Worm (Caenorhabditis elegans): Measurements from ENCODE around the gene unc-61.

The unc-61 gene

ce11 chrV:14685435-14686058 is 48.5 kb downstream of the unc-61 start, which contains the start of gene C47E8.4:
Gene C47E8.4 (minus strand): TSS chrV:14685485.
- TF ChIP-seq egl-13 (tag; optimal IDR thresholded peaks at IDR 0.05) = peak; percentile 99
- peak; percentile 97 for TF ChIP-seq unc-98 (GFP tag; IDR thresholded peaks at IDR 0.05)
- peak; percentile 96 for TF ChIP-seq ceh-88 (GFP tag; IDR thresholded peaks at IDR 0.05)
- TF ChIP-seq pag-3 (tag; optimal IDR thresholded peaks at IDR 0.05; ENCODE audit: borderline replicate concordance, insufficient read depth) = no peak
- TF ChIP-seq lin-13 (GFP tag; optimal IDR thresholded peaks at IDR 0.05) = peak; percentile 98
- TF ChIP-seq fos-1 (tag; optimal IDR thresholded peaks at IDR 0.05) = peak; percentile 95
- peak; percentile 99 for TF ChIP-seq sox-4 (tag; optimal IDR thresholded peaks at IDR 0.05)
- TF ChIP-seq nhr-77 (tag; optimal IDR thresholded peaks at IDR 0.05) = peak; percentile 99
- peak; percentile 63 for TF ChIP-seq mef-2 (tag; optimal IDR thresholded peaks at IDR 0.05)
- peak; percentile 100 for TF ChIP-seq tbx-2 (tag; optimal IDR thresholded peaks at IDR 0.05)
- TF ChIP-seq isw-1 (GFP tag; IDR thresholded peaks at IDR 0.05) = peak; percentile 100
- no peak for TF ChIP-seq alr-1 (tag; optimal IDR thresholded peaks at IDR 0.05; ENCODE audit: borderline replicate concordance)
- peak; percentile 98 for TF ChIP-seq grh-1 (GFP tag; IDR thresholded peaks at IDR 0.05)
- peak; percentile 96 for TF ChIP-seq ceh-63 (GFP tag; optimal IDR thresholded peaks at IDR 0.05)
- TF ChIP-seq ama-1 (optimal IDR thresholded peaks at IDR 0.05) = peak; percentile 88
- peak; percentile 92 for TF ChIP-seq efl-3 (GFP tag; optimal IDR thresholded peaks at IDR 0.05)
- TF ChIP-seq ceh-8 (GFP tag; optimal IDR thresholded peaks at IDR 0.05) = peak; percentile 98
- TF ChIP-seq nhr-28 (tag; optimal IDR thresholded peaks at IDR 0.05) = peak; percentile 72
- TF ChIP-seq hlh-4 (tag; optimal IDR thresholded peaks at IDR 0.05) = peak; percentile 65
- TF ChIP-seq nhr-76 (tag; optimal IDR thresholded peaks at IDR 0.05) = peak; percentile 83
- peak; percentile 49 for TF ChIP-seq nhr-84 (tag; optimal IDR thresholded peaks at IDR 0.05)
- peak in 1 of 2 experiments; percentile 90 for TF ChIP-seq mdl-1 (tag; optimal IDR thresholded peaks at IDR 0.05)
- TF ChIP-seq snpc-4 (tag; optimal IDR thresholded peaks at IDR 0.05) = peak; percentile 89
- TF ChIP-seq C34B4.2 (tag; optimal IDR thresholded peaks at IDR 0.05) = peak; percentile 89
- TF ChIP-seq mep-1 (tag; optimal IDR thresholded peaks at IDR 0.05) = peak; percentile 98
- peak; percentile 95 for TF ChIP-seq nhr-11 (tag; optimal IDR thresholded peaks at IDR 0.05)
- peak in 4 of 6 experiments; percentile 12 to 99 (median 89) for TF ChIP-seq elt-3 (tag; optimal IDR thresholded peaks at IDR 0.05)
- peak; percentile 80 for TF ChIP-seq blmp-1 (tag; optimal IDR thresholded peaks at IDR 0.05)
- peak; percentile 95 for TF ChIP-seq skn-1 (tag; optimal IDR thresholded peaks at IDR 0.05)
- peak; percentile 95 for TF ChIP-seq efl-1 (optimal IDR thresholded peaks at IDR 0.05)
- TF ChIP-seq efl-1 (GFP tag; optimal IDR thresholded peaks at IDR 0.05 in 1 of 2) = peak; percentile 86 to 99
- TF ChIP-seq ceh-90 (tag; optimal IDR thresholded peaks at IDR 0.05) = peak; percentile 96
- no peak for TF ChIP-seq tlp-1 (tag; optimal IDR thresholded peaks at IDR 0.05)
- peak; percentile 85 to 89 for TF ChIP-seq egl-27 (tag; optimal IDR thresholded peaks at IDR 0.05)
- TF ChIP-seq swsn-7 (tag; optimal IDR thresholded peaks at IDR 0.05) = peak; percentile 99
- TF ChIP-seq hpl-2 (GFP tag; optimal IDR thresholded peaks at IDR 0.05) = peak; percentile 54
- TF ChIP-seq F16B12.6 (tag; optimal IDR thresholded peaks at IDR 0.05) = peak; percentile 26
- peak; percentile 99 for TF ChIP-seq irx-1 (tag; optimal IDR thresholded peaks at IDR 0.05)
- TF ChIP-seq unc-30 (tag; optimal IDR thresholded peaks at IDR 0.05) = peak; percentile 67
- peak; percentile 99 for TF ChIP-seq nhr-90 (tag; optimal IDR thresholded peaks at IDR 0.05; ENCODE audit: poor library complexity)
- peak; percentile 97 for TF ChIP-seq fkh-10 (GFP tag; optimal IDR thresholded peaks at IDR 0.05)
- no peak for TF ChIP-seq ets-5 (GFP tag; IDR thresholded peaks at IDR 0.05)
- no peak for TF ChIP-seq ces-1 (GFP tag; optimal IDR thresholded peaks at IDR 0.05)
- TF ChIP-seq lin-39 (tag; optimal IDR thresholded peaks at IDR 0.05) = peak; percentile 97
- TF ChIP-seq aly-2 (tag; optimal IDR thresholded peaks at IDR 0.05) = peak; percentile 95
- peak; percentile 97 for TF ChIP-seq C04F5.9 (tag; optimal IDR thresholded peaks at IDR 0.05)
- peak; percentile 91 to 92 for TF ChIP-seq lin-35 (GFP tag; optimal IDR thresholded peaks at IDR 0.05)
- peak; percentile 95 for TF ChIP-seq vab-15 (tag; optimal IDR thresholded peaks at IDR 0.05)
- peak; percentile 53 to 100 for TF ChIP-seq ztf-11 (tag; optimal IDR thresholded peaks at IDR 0.05)
- peak; percentile 99 for TF ChIP-seq nhr-20 (tag; optimal IDR thresholded peaks at IDR 0.05)
- peak; percentile 93 for TF ChIP-seq sup-37 (GFP tag; optimal IDR thresholded peaks at IDR 0.05)
- peak; percentile 98 for TF ChIP-seq ztf-4 (tag; optimal IDR thresholded peaks at IDR 0.05)
- TF ChIP-seq unc-130 (tag; optimal IDR thresholded peaks at IDR 0.05) = peak; percentile 97
